Fruit fly (Drosophila melanogaster): ENCODE data around the gene CG3744.

dm6 chr3R:24856143-24856542, 20.3 kb downstream of the CG3744 start, which contains the start of gene HDAC11:
- TF ChIP-seq CG30403 (GFP tag; optimal IDR thresholded peaks at IDR 0.05) (no peak), H2.0 (GFP tag; IDR thresholded peaks at IDR 0.05) (no peak)

Data from whole organism, embryonic.